Fruit fly (Drosophila melanogaster) S2 (cell line): ENCODE results near the gene Psn.

Experiments used
- CG8478 ChIP-seq: fragments of >200 bp; optimal IDR thresholded peaks from 2 replicates; lab custom pipeline; 2018
- CTCF ChIP-seq, 2 experiments: fragments of >200 bp; optimal IDR thresholded peaks; 2 replicates each; lab custom pipeline; 2018

dm6 chr3L:20388983-20389382, 43.3 kb upstream of the Psn start:
- no peak for TF ChIP-seq CTCF (optimal IDR thresholded peaks at IDR 0.05; lab: Kevin White, UChicago)
- TF ChIP-seq CG8478 (lab: Kevin White, UChicago) = no peak
